Worm (Caenorhabditis elegans) whole organism, L2 larva: ENCODE results near the gene T27A10.5.

Source experiments
- C34F6.9 ChIP-seq: fragments of 150-350 bp; optimal IDR thresholded peaks from 2 replicates; lab custom pipeline; 2014; ENCODE audit warnings: missing biosample characterization, missing genetic modification characterization
- F13H6.1 ChIP-seq: sonication (generic microtip); optimal IDR thresholded peaks from 2 replicates; lab custom pipeline; 2016; ENCODE audit warnings: missing genetic modification characterization, missing compliant biosample characterization
- R02D3.7 ChIP-seq: fragments of 150-350 bp; optimal IDR thresholded peaks from 2 replicates; lab custom pipeline; 2014; ENCODE audit warnings: missing biosample characterization, missing genetic modification characterization
- Y55F3AM.14 ChIP-seq: fragments of 200-800 bp; sonication (Bioruptor generic); optimal IDR thresholded peaks from 2 replicates; lab custom pipeline; 2018; ENCODE audit warnings: mild to moderate bottlenecking, missing genetic modification characterization, missing compliant biosample characterization
- ZK546.5 ChIP-seq: sonication (generic microtip); optimal IDR thresholded peaks from 2 replicates; lab custom pipeline; 2017; ENCODE audit warnings: missing biosample characterization, missing genetic modification characterization
- alr-1 ChIP-seq: fragments of 150-350 bp; optimal IDR thresholded peaks from 2 replicates; lab custom pipeline; 2014; ENCODE audit warnings: missing biosample characterization, missing genetic modification characterization
- aly-2 ChIP-seq: fragments of 150-350 bp; optimal IDR thresholded peaks from 2 replicates; lab custom pipeline; 2014; ENCODE audit warnings: missing biosample characterization, missing genetic modification characterization
- ama-1 ChIP-seq: fragments of 150-350 bp; optimal IDR thresholded peaks from 2 replicates; lab custom pipeline; 2018; ENCODE audit warnings: inconsistent platforms
- blmp-1 ChIP-seq: sonication (generic microtip); optimal IDR thresholded peaks from 2 replicates; lab custom pipeline; 2017; ENCODE audit warnings: missing genetic modification characterization, mild to moderate bottlenecking, missing compliant biosample characterization, antibody characterized with exemption, moderate library complexity; ENCODE audit not compliant: insufficient read depth
- ceh-82 ChIP-seq: fragments of 150-350 bp; optimal IDR thresholded peaks from 2 replicates; lab custom pipeline; 2014; ENCODE audit warnings: missing biosample characterization, missing genetic modification characterization
- crh-2 ChIP-seq: sonication (generic microtip); optimal IDR thresholded peaks from 2 replicates; lab custom pipeline; 2017; ENCODE audit warnings: missing biosample characterization, missing genetic modification characterization
- dmd-4 ChIP-seq: sonication (generic microtip); optimal IDR thresholded peaks from 2 replicates; lab custom pipeline; 2017; ENCODE audit warnings: missing biosample characterization, missing genetic modification characterization
- egl-27 ChIP-seq: sonication (generic microtip); optimal IDR thresholded peaks from 3 replicates; lab custom pipeline; 2017; ENCODE audit warnings: missing biosample characterization, missing genetic modification reagents, missing genetic modification characterization
- elt-1 ChIP-seq: fragments of 150-350 bp; optimal IDR thresholded peaks from 2 replicates; lab custom pipeline; 2014; ENCODE audit warnings: missing biosample characterization, missing genetic modification characterization
- elt-3 ChIP-seq: sonication (generic microtip); optimal IDR thresholded peaks from 2 replicates; lab custom pipeline; 2017; ENCODE audit warnings: missing biosample characterization, missing genetic modification characterization
- fos-1 ChIP-seq: fragments of 150-350 bp; optimal IDR thresholded peaks from 2 replicates; lab custom pipeline; 2014; ENCODE audit warnings: missing biosample characterization, missing genetic modification characterization
- gmeb-1 ChIP-seq: fragments of 150-350 bp; optimal IDR thresholded peaks from 2 replicates; lab custom pipeline; 2014; ENCODE audit warnings: missing biosample characterization, missing genetic modification characterization
- lin-11 ChIP-seq: fragments of 150-350 bp; sonication (generic microtip); optimal IDR thresholded peaks from 2 replicates; lab custom pipeline; 2014; ENCODE audit warnings: missing biosample characterization, missing genetic modification characterization, inconsistent platforms, mixed read lengths
- lin-13 ChIP-seq: fragments of 150-350 bp; optimal IDR thresholded peaks from 2 replicates; lab custom pipeline; 2014; ENCODE audit warnings: missing biosample characterization, missing genetic modification reagents, missing genetic modification characterization
- lin-39 ChIP-seq: fragments of 150-350 bp; optimal IDR thresholded peaks from 2 replicates; lab custom pipeline; 2014; ENCODE audit warnings: missing biosample characterization, missing genetic modification reagents, missing genetic modification characterization
- lsy-2 ChIP-seq, 2 experiments: fragments of 150-350 bp in 1 of 2; sonication (generic microtip) in 1 of 2; optimal IDR thresholded peaks; 2 replicates each; lab custom pipeline; 2014 to 2017; ENCODE audit warnings: missing biosample characterization in 2 of 2, missing genetic modification characterization in 2 of 2
- mab-5 ChIP-seq: fragments of 150-350 bp; optimal IDR thresholded peaks from 2 replicates; lab custom pipeline; 2014; ENCODE audit warnings: missing biosample characterization, missing genetic modification characterization
- mbf-1 ChIP-seq: sonication (generic microtip); optimal IDR thresholded peaks from 2 replicates; lab custom pipeline; 2017; ENCODE audit warnings: missing biosample characterization, missing genetic modification characterization
- mdl-1 ChIP-seq, 2 experiments: fragments of 150-350 bp in 1 of 2; sonication (generic microtip) in 1 of 2; optimal IDR thresholded peaks; 2 replicates each; lab custom pipeline; 2017; ENCODE audit warnings: missing biosample characterization in 2 of 2, missing genetic modification characterization in 2 of 2
- nhr-10 ChIP-seq: sonication (generic microtip); optimal IDR thresholded peaks from 2 replicates; lab custom pipeline; 2017; ENCODE audit warnings: missing biosample characterization, missing genetic modification characterization
- nhr-11 ChIP-seq: fragments of 150-350 bp; optimal IDR thresholded peaks from 2 replicates; lab custom pipeline; 2014; ENCODE audit warnings: missing biosample characterization, missing genetic modification characterization
- nhr-12 ChIP-seq: fragments of 150-350 bp; optimal IDR thresholded peaks from 2 replicates; lab custom pipeline; 2014; ENCODE audit warnings: missing biosample characterization, missing genetic modification characterization
- nhr-21 ChIP-seq: fragments of 150-350 bp; optimal IDR thresholded peaks from 2 replicates; lab custom pipeline; 2014; ENCODE audit warnings: missing biosample characterization, missing genetic modification characterization
- nhr-23 ChIP-seq: fragments of 150-350 bp; optimal IDR thresholded peaks from 2 replicates; lab custom pipeline; 2014; ENCODE audit warnings: missing biosample characterization, missing genetic modification reagents, missing genetic modification characterization
- nhr-237 ChIP-seq: fragments of 150-350 bp; optimal IDR thresholded peaks from 2 replicates; lab custom pipeline; 2014; ENCODE audit warnings: missing biosample characterization, missing genetic modification characterization
- nhr-25 ChIP-seq: fragments of 150-350 bp; sonication (generic microtip); optimal IDR thresholded peaks from 3 replicates; lab custom pipeline; 2014; ENCODE audit warnings: missing biosample characterization, missing genetic modification characterization
- nhr-6 ChIP-seq: fragments of 150-350 bp; optimal IDR thresholded peaks from 2 replicates; lab custom pipeline; 2014; ENCODE audit warnings: missing biosample characterization, missing genetic modification characterization
- nhr-77 ChIP-seq: fragments of 150-350 bp; optimal IDR thresholded peaks from 2 replicates; lab custom pipeline; 2014; ENCODE audit warnings: missing biosample characterization, missing genetic modification characterization
- peb-1 ChIP-seq: fragments of 150-350 bp; optimal IDR thresholded peaks from 2 replicates; lab custom pipeline; 2014; ENCODE audit warnings: missing biosample characterization, missing genetic modification characterization
- sem-4 ChIP-seq: fragments of 150-350 bp; optimal IDR thresholded peaks from 2 replicates; lab custom pipeline; 2014; ENCODE audit warnings: missing biosample characterization, missing genetic modification reagents, missing genetic modification characterization
- skn-1 ChIP-seq: sonication (generic microtip); optimal IDR thresholded peaks from 2 replicates; lab custom pipeline; 2017; ENCODE audit warnings: missing biosample characterization, missing genetic modification characterization
- sma-3 ChIP-seq: sonication (generic microtip); optimal IDR thresholded peaks from 2 replicates; lab custom pipeline; 2016; ENCODE audit warnings: missing genetic modification reagents, missing genetic modification characterization, missing compliant biosample characterization
- sma-9 ChIP-seq, 2 experiments: fragments of 150-350 bp in 1 of 2; sonication (generic microtip) in 1 of 2; optimal IDR thresholded peaks; 2 replicates each; lab custom pipeline; 2014 to 2016; ENCODE audit warnings: missing genetic modification characterization in 2 of 2, mild to moderate bottlenecking in 1 of 2, missing biosample characterization in 1 of 2, missing compliant biosample characterization in 1 of 2, missing genetic modification reagents in 1 of 2, moderate library complexity in 1 of 2
- snpc-4 ChIP-seq: fragments of 150-350 bp; optimal IDR thresholded peaks from 2 replicates; lab custom pipeline; 2014; ENCODE audit warnings: missing biosample characterization, missing genetic modification characterization
- unc-39 ChIP-seq: fragments of 150-350 bp; optimal IDR thresholded peaks from 2 replicates; lab custom pipeline; 2014; ENCODE audit warnings: missing biosample characterization, missing genetic modification characterization
- unc-55 ChIP-seq: fragments of 150-350 bp; sonication (generic microtip); optimal IDR thresholded peaks from 3 replicates; lab custom pipeline; 2014; ENCODE audit warnings: missing biosample characterization, missing genetic modification reagents, missing genetic modification characterization
- unc-62 ChIP-seq: fragments of 150-350 bp; optimal IDR thresholded peaks from 2 replicates; lab custom pipeline; 2014; ENCODE audit warnings: missing biosample characterization, missing genetic modification reagents, missing genetic modification characterization
- zag-1 ChIP-seq: fragments of 150-350 bp; optimal IDR thresholded peaks from 2 replicates; lab custom pipeline; 2014; ENCODE audit warnings: missing biosample characterization, missing genetic modification characterization
- ztf-1 ChIP-seq: fragments of 200-800 bp; sonication (Bioruptor generic); conservative IDR thresholded peaks from 2 replicates; pipeline ENCODE4 v1.3.6; 2022; ENCODE audit warnings: missing genetic modification characterization, missing compliant biosample characterization
- ztf-11 ChIP-seq: sonication (generic microtip); optimal IDR thresholded peaks from 2 replicates; lab custom pipeline; 2017; ENCODE audit warnings: missing biosample characterization, missing genetic modification characterization
- ztf-4 ChIP-seq: fragments of 150-350 bp; optimal IDR thresholded peaks from 2 replicates; lab custom pipeline; 2014; ENCODE audit warnings: missing biosample characterization, missing genetic modification characterization

T27A10.5 gene

ce11 chrX:3611042-3611623, 37.8 kb upstream of the T27A10.5 start, which contains the start of gene C18B2.5:
TSS of gene C18B2.5 (minus strand) at chrX:3611092.
- TF ChIP-seq ztf-1 (GFP tag; lab: Robert Waterston, UW) (no peak), lin-11 (tag; lab: Kevin White, UChicago) (no peak), fos-1 (tag; lab: Kevin White, UChicago) (peak; percentile 83), sem-4 (tag; lab: Kevin White, UChicago) (no peak), nhr-10 (tag; lab: Kevin White, UChicago) (no peak), nhr-77 (tag; lab: Kevin White, UChicago) (no peak), skn-1 (tag; lab: Kevin White, UChicago) (no peak), crh-2 (tag; lab: Kevin White, UChicago) (peak; percentile 77), nhr-25 (no peak), blmp-1 (no peak), unc-55 (GFP tag; lab: Kevin White, UChicago) (no peak), ama-1 (lab: Kevin White, UChicago) (no peak), gmeb-1 (tag; lab: Kevin White, UChicago) (peak; percentile 30), nhr-21 (no peak)

- TF ChIP-seq alr-1 (tag; lab: Kevin White, UChicago) = no peak
- no peak for TF ChIP-seq lsy-2 (tag; optimal IDR thresholded peaks at IDR 0.05; lab: Kevin White, UChicago)
- no peak for TF ChIP-seq aly-2 (tag; lab: Kevin White, UChicago)
- no peak for TF ChIP-seq nhr-23
- TF ChIP-seq nhr-25 = no peak
- TF ChIP-seq peb-1 (tag; lab: Kevin White, UChicago) = no peak
- TF ChIP-seq ztf-1 (GFP tag; lab: Robert Waterston, UW) = no peak
- no peak for TF ChIP-seq Y55F3AM.14
- no peak for TF ChIP-seq ama-1 (lab: Kevin White, UChicago)
- no peak for TF ChIP-seq nhr-237 (tag; lab: Kevin White, UChicago)
- TF ChIP-seq crh-2 (tag; lab: Kevin White, UChicago) = no peak
- TF ChIP-seq blmp-1 = no peak
- no peak for TF ChIP-seq skn-1 (tag; lab: Kevin White, UChicago)
- no peak for TF ChIP-seq unc-55 (GFP tag; lab: Kevin White, UChicago)
- TF ChIP-seq C34F6.9 (tag; lab: Kevin White, UChicago) = no peak
- no peak for TF ChIP-seq egl-27
- no peak for TF ChIP-seq sma-3 (GFP tag; lab: Kevin White, UChicago)
- TF ChIP-seq nhr-12 = no peak
- no peak for TF ChIP-seq ZK546.5 (tag; lab: Kevin White, UChicago)
These were observed 37.1 kb upstream of the T27A10.5 start for ce11 chrX:3610442-3610841.

- TF ChIP-seq egl-27 = no peak
- no peak for TF ChIP-seq nhr-11 (tag; lab: Kevin White, UChicago)
- TF ChIP-seq elt-3 (tag; lab: Kevin White, UChicago) = no peak
- TF ChIP-seq lin-13 (GFP tag; lab: Kevin White, UChicago) = peak; percentile 38
- TF ChIP-seq C34F6.9 (tag; lab: Kevin White, UChicago) = peak; percentile 84
- peak; percentile 25 for TF ChIP-seq nhr-21
- no peak for TF ChIP-seq nhr-12
- TF ChIP-seq sem-4 (tag; lab: Kevin White, UChicago) = peak; percentile 53
- no peak for TF ChIP-seq R02D3.7
- no peak for TF ChIP-seq nhr-237 (tag; lab: Kevin White, UChicago)
- peak; percentile 49 for TF ChIP-seq snpc-4 (tag; lab: Kevin White, UChicago)
- peak; percentile 24 for TF ChIP-seq ztf-4 (tag; lab: Kevin White, UChicago)
- TF ChIP-seq mbf-1 (tag; lab: Kevin White, UChicago) = no peak
- TF ChIP-seq F13H6.1 (tag; lab: Kevin White, UChicago) = peak; percentile 62
- TF ChIP-seq elt-1 (tag; lab: Kevin White, UChicago) = no peak
- peak; percentile 20 for TF ChIP-seq peb-1 (tag; lab: Kevin White, UChicago)
- TF ChIP-seq nhr-77 (tag; lab: Kevin White, UChicago) = peak; percentile 47
- TF ChIP-seq nhr-10 (tag; lab: Kevin White, UChicago) = no peak
- no peak for TF ChIP-seq ama-1 (lab: Kevin White, UChicago)
- TF ChIP-seq sma-9 (GFP tag; optimal IDR thresholded peaks at IDR 0.05; lab: Kevin White, UChicago) = peak; percentile 59
- TF ChIP-seq sma-9 (tag; optimal IDR thresholded peaks at IDR 0.05; lab: Kevin White, UChicago) = no peak
- peak in 1 of 2 experiments; percentile 22 for TF ChIP-seq mdl-1 (tag; optimal IDR thresholded peaks at IDR 0.05; lab: Kevin White, UChicago)
- peak; percentile 47 for TF ChIP-seq sma-3 (GFP tag; lab: Kevin White, UChicago)
- TF ChIP-seq ceh-82 (tag; lab: Kevin White, UChicago) = no peak
- TF ChIP-seq fos-1 (tag; lab: Kevin White, UChicago) = peak; percentile 99
- TF ChIP-seq skn-1 (tag; lab: Kevin White, UChicago) = peak; percentile 19
- TF ChIP-seq ZK546.5 (tag; lab: Kevin White, UChicago) = no peak
- TF ChIP-seq Y55F3AM.14 = no peak
- no peak for TF ChIP-seq lin-39 (tag; lab: Kevin White, UChicago)
- TF ChIP-seq nhr-6 (tag; lab: Kevin White, UChicago) = no peak
- no peak for TF ChIP-seq nhr-23
- TF ChIP-seq unc-39 (tag; lab: Kevin White, UChicago) = no peak
- TF ChIP-seq gmeb-1 (tag; lab: Kevin White, UChicago) = peak; percentile 55
- peak; percentile 84 for TF ChIP-seq mab-5 (tag; lab: Kevin White, UChicago)
- no peak for TF ChIP-seq dmd-4 (tag; lab: Kevin White, UChicago)
- TF ChIP-seq ztf-1 (GFP tag; lab: Robert Waterston, UW) = no peak
- peak; percentile 76 for TF ChIP-seq zag-1 (tag; lab: Kevin White, UChicago)
- TF ChIP-seq alr-1 (tag; lab: Kevin White, UChicago) = no peak
- TF ChIP-seq unc-62 (GFP tag; lab: Kevin White, UChicago) = no peak
- no peak for TF ChIP-seq ztf-11 (tag; lab: Kevin White, UChicago)
These were observed 32.3 kb upstream of the T27A10.5 start, which contains the start of gene C18B2.4 for ce11 chrX:3605727-3606126. TSS of gene C18B2.4 (minus strand) at chrX:3605741.
